Fruit fly (Drosophila melanogaster) whole organism, embryonic: ENCODE results near the gene CG44838.

Experiments
- BEAF-32 ChIP-seq: fragments of 200-800 bp; sonication (Bioruptor generic); optimal IDR thresholded peaks from 3 replicates; lab custom pipeline; 2017; ENCODE audit warnings: missing biosample characterization, missing genetic modification characterization, mild to moderate bottlenecking, moderate library complexity, missing genetic modification reagents
- Blimp-1 ChIP-seq: fragments of 200-800 bp; sonication (Bioruptor generic); optimal IDR thresholded peaks from 3 replicates; lab custom pipeline; 2018; ENCODE audit warnings: missing biosample characterization, missing genetic modification characterization, mild to moderate bottlenecking, moderate library complexity, missing genetic modification reagents
- BtbVII ChIP-seq: fragments of 200-800 bp; sonication (Bioruptor generic); optimal IDR thresholded peaks from 3 replicates; lab custom pipeline; 2017; ENCODE audit warnings: missing biosample characterization, mild to moderate bottlenecking, missing genetic modification characterization
- CG10321 ChIP-seq: fragments of 200-800 bp; sonication (Bioruptor generic); IDR thresholded peaks from 2 replicates; pipeline ENCODE4 v1.3.6; 2022; ENCODE audit warnings: missing biosample characterization, missing genetic modification characterization
- CG10654 ChIP-seq: fragments of 200-800 bp; sonication (Bioruptor generic); optimal IDR thresholded peaks from 2 replicates; lab custom pipeline; 2016; ENCODE audit warnings: missing biosample characterization, missing genetic modification characterization
- CG11504 ChIP-seq: fragments of 200-800 bp; sonication (Bioruptor generic); optimal IDR thresholded peaks from 3 replicates; lab custom pipeline; 2019; ENCODE audit warnings: missing biosample characterization, mild to moderate bottlenecking, missing genetic modification characterization, moderate library complexity
- CG11560 ChIP-seq: fragments of 200-800 bp; sonication (Bioruptor generic); IDR thresholded peaks from 3 replicates; pipeline ENCODE4 v1.3.6; 2022; ENCODE audit warnings: missing biosample characterization, missing genetic modification characterization
- CG12155 ChIP-seq: fragments of 200-800 bp; sonication (Bioruptor generic); optimal IDR thresholded peaks from 3 replicates; lab custom pipeline; 2016; ENCODE audit warnings: missing biosample characterization, missing genetic modification characterization
- CG15601 ChIP-seq: fragments of 200-800 bp; sonication (Bioruptor generic); optimal IDR thresholded peaks from 3 replicates; lab custom pipeline; 2019; ENCODE audit warnings: missing biosample characterization, mild to moderate bottlenecking, missing genetic modification characterization, moderate library complexity
- CG16863 ChIP-seq: fragments of 200-800 bp; sonication (Bioruptor generic); optimal IDR thresholded peaks from 3 replicates; lab custom pipeline; 2016; ENCODE audit warnings: missing biosample characterization, missing genetic modification characterization
- CG17912 ChIP-seq: fragments of 200-800 bp; sonication (Bioruptor generic); optimal IDR thresholded peaks from 2 replicates; lab custom pipeline; 2018; ENCODE audit warnings: missing biosample characterization, mild to moderate bottlenecking, missing genetic modification characterization
- CG31388 ChIP-seq: fragments of 200-800 bp; sonication (Bioruptor generic); optimal IDR thresholded peaks from 2 replicates; lab custom pipeline; 2016; ENCODE audit warnings: missing biosample characterization, missing genetic modification characterization
- CG32772 ChIP-seq: fragments of 200-800 bp; sonication (Bioruptor generic); IDR thresholded peaks from 2 replicates; pipeline ENCODE4 v1.3.6; 2022; ENCODE audit warnings: missing biosample characterization, missing genetic modification characterization
- CG33557 ChIP-seq: fragments of 200-800 bp; sonication (Bioruptor generic); optimal IDR thresholded peaks from 2 replicates; lab custom pipeline; 2019; ENCODE audit warnings: missing biosample characterization, mild to moderate bottlenecking, missing genetic modification characterization, moderate library complexity
- CG3407 ChIP-seq: fragments of 200-800 bp; sonication (Bioruptor generic); optimal IDR thresholded peaks from 2 replicates; lab custom pipeline; 2018; ENCODE audit warnings: missing biosample characterization, mild to moderate bottlenecking, missing genetic modification characterization
- CG4282 ChIP-seq: fragments of 200-800 bp; sonication (Bioruptor generic); optimal IDR thresholded peaks from 2 replicates; lab custom pipeline; 2016; ENCODE audit warnings: missing biosample characterization, missing genetic modification characterization
- CG5180 ChIP-seq: fragments of 200-800 bp; sonication (Bioruptor generic); optimal IDR thresholded peaks from 3 replicates; lab custom pipeline; 2017; ENCODE audit warnings: missing biosample characterization, missing genetic modification characterization, mild to moderate bottlenecking, moderate library complexity, missing genetic modification reagents
- CG7357 ChIP-seq: fragments of 200-800 bp; sonication (Bioruptor generic); IDR thresholded peaks from 3 replicates; pipeline ENCODE4 v1.3.6; 2022; ENCODE audit warnings: missing biosample characterization, missing genetic modification characterization
- CG8388 ChIP-seq: fragments of 200-800 bp; sonication (Bioruptor generic); optimal IDR thresholded peaks from 2 replicates; lab custom pipeline; 2019; ENCODE audit warnings: missing biosample characterization, mild to moderate bottlenecking, missing genetic modification characterization, moderate library complexity
- CG9727 ChIP-seq: fragments of 200-800 bp; sonication (Bioruptor generic); optimal IDR thresholded peaks from 3 replicates; lab custom pipeline; 2017; ENCODE audit warnings: missing biosample characterization, mild to moderate bottlenecking, missing genetic modification characterization
- CTCF ChIP-seq: fragments of 200-800 bp; sonication (Bioruptor generic); optimal IDR thresholded peaks from 2 replicates; lab custom pipeline; 2017; ENCODE audit warnings: missing biosample characterization, mild to moderate bottlenecking, missing genetic modification characterization, moderate library complexity
- D ChIP-seq, 2 experiments: fragments of 200-800 bp in 1 of 2; fragments of >200 bp in 1 of 2; sonication (Bioruptor generic) in 1 of 2; optimal IDR thresholded peaks; 2 replicates in 1 of 2; 3 replicates in 1 of 2; lab custom pipeline; 2017; ENCODE audit warnings: mild to moderate bottlenecking in 1 of 2, missing biosample characterization in 1 of 2, missing genetic modification characterization in 1 of 2, missing genetic modification reagents in 1 of 2
- Deaf1 ChIP-seq: fragments of 200-800 bp; optimal IDR thresholded peaks from 3 replicates; lab custom pipeline; 2019; ENCODE audit warnings: missing biosample characterization, mild to moderate bottlenecking, missing genetic modification characterization, moderate library complexity
- Eip74EF ChIP-seq, 2 experiments: fragments of 200-800 bp in 1 of 2; fragments of >200 bp in 1 of 2; sonication (Bioruptor generic) in 1 of 2; optimal IDR thresholded peaks; 2 replicates each; lab custom pipeline; 2017 to 2019; ENCODE audit warnings: missing biosample characterization in 2 of 2, missing genetic modification characterization in 2 of 2, mild to moderate bottlenecking in 1 of 2, moderate library complexity in 1 of 2
- HmgD ChIP-seq: fragments of 200-800 bp; sonication (Bioruptor generic); optimal IDR thresholded peaks from 3 replicates; lab custom pipeline; 2016; ENCODE audit warnings: missing biosample characterization, missing genetic modification characterization
- Meics ChIP-seq: fragments of 200-800 bp; sonication (Bioruptor generic); optimal IDR thresholded peaks from 2 replicates; lab custom pipeline; 2017; ENCODE audit warnings: missing biosample characterization, mild to moderate bottlenecking, missing genetic modification characterization
- NK7.1 ChIP-seq: fragments of 200-800 bp; sonication (Bioruptor generic); optimal IDR thresholded peaks from 3 replicates; lab custom pipeline; 2016; ENCODE audit warnings: missing biosample characterization, missing genetic modification characterization
- Optix ChIP-seq: fragments of 200-800 bp; sonication (Bioruptor generic); IDR thresholded peaks from 3 replicates; pipeline ENCODE4 v1.3.6; 2022; ENCODE audit warnings: missing biosample characterization, missing genetic modification characterization
- Tbp ChIP-seq: fragments of >200 bp; optimal IDR thresholded peaks from 2 replicates; lab custom pipeline; 2018; ENCODE audit warnings: missing biosample characterization, missing genetic modification characterization
- aop ChIP-seq: fragments of 200-800 bp; sonication (Bioruptor generic); IDR thresholded peaks from 2 replicates; pipeline ENCODE4 v1.3.6; 2022; ENCODE audit warnings: missing biosample characterization, missing genetic modification characterization
- ase ChIP-seq: fragments of 200-800 bp; sonication (Bioruptor generic); IDR thresholded peaks from 3 replicates; pipeline ENCODE4 v1.3.6; 2022; ENCODE audit warnings: missing biosample characterization, missing genetic modification characterization
- crol ChIP-seq: fragments of 200-800 bp; sonication (Bioruptor generic); IDR thresholded peaks from 2 replicates; pipeline ENCODE4 v1.3.6; 2022; ENCODE audit warnings: missing biosample characterization, missing genetic modification characterization
- gsb-n ChIP-seq: fragments of 200-800 bp; sonication (Bioruptor generic); optimal IDR thresholded peaks from 3 replicates; lab custom pipeline; 2018; ENCODE audit warnings: missing biosample characterization, mild to moderate bottlenecking, missing genetic modification characterization
- ind ChIP-seq: fragments of 200-800 bp; sonication (Bioruptor generic); optimal IDR thresholded peaks from 3 replicates; lab custom pipeline; 2016; ENCODE audit warnings: missing biosample characterization, missing genetic modification characterization
- jumu ChIP-seq: fragments of 200-800 bp; sonication (Bioruptor generic); optimal IDR thresholded peaks from 3 replicates; lab custom pipeline; 2016; ENCODE audit warnings: missing biosample characterization, missing genetic modification characterization
- luna ChIP-seq: fragments of 200-800 bp; sonication (Bioruptor generic); optimal IDR thresholded peaks from 2 replicates; lab custom pipeline; 2016; ENCODE audit warnings: missing biosample characterization, missing genetic modification characterization
- mld ChIP-seq: fragments of 200-800 bp; sonication (Bioruptor generic); IDR thresholded peaks from 3 replicates; pipeline ENCODE4 v1.3.6; 2022; ENCODE audit warnings: missing biosample characterization, missing genetic modification characterization; ENCODE audit not compliant: partially characterized antibody
- nau ChIP-seq: fragments of 200-800 bp; sonication (Bioruptor generic); optimal IDR thresholded peaks from 3 replicates; lab custom pipeline; 2017; ENCODE audit warnings: missing biosample characterization, mild to moderate bottlenecking, missing genetic modification characterization, missing genetic modification reagents
- nom ChIP-seq: fragments of 200-800 bp; sonication (Bioruptor generic); optimal IDR thresholded peaks from 2 replicates; lab custom pipeline; 2017; ENCODE audit warnings: missing biosample characterization, missing genetic modification characterization, mild to moderate bottlenecking, moderate library complexity, missing genetic modification reagents
- oc ChIP-seq: fragments of 200-800 bp; sonication (Bioruptor generic); optimal IDR thresholded peaks from 2 replicates; lab custom pipeline; 2018; ENCODE audit warnings: missing biosample characterization, mild to moderate bottlenecking, missing genetic modification characterization, moderate library complexity
- odd ChIP-seq: fragments of 200-800 bp; sonication (Bioruptor generic); optimal IDR thresholded peaks from 2 replicates; lab custom pipeline; 2017; ENCODE audit warnings: missing biosample characterization, mild to moderate bottlenecking, missing genetic modification characterization
- p53 ChIP-seq: fragments of 200-800 bp; sonication (Bioruptor generic); optimal IDR thresholded peaks from 2 replicates; lab custom pipeline; 2016; ENCODE audit warnings: missing biosample characterization, missing genetic modification characterization
- peb ChIP-seq: fragments of 200-800 bp; sonication (Bioruptor generic); IDR thresholded peaks from 2 replicates; pipeline ENCODE4 v1.3.6; 2022; ENCODE audit warnings: missing biosample characterization, missing genetic modification characterization
- ranshi ChIP-seq: fragments of 200-800 bp; sonication (Bioruptor generic); IDR thresholded peaks from 2 replicates; pipeline ENCODE4 v1.3.6; 2022; ENCODE audit warnings: missing biosample characterization, missing genetic modification characterization
- repo ChIP-seq: fragments of 200-800 bp; sonication (Bioruptor generic); optimal IDR thresholded peaks from 2 replicates; lab custom pipeline; 2016; ENCODE audit warnings: missing biosample characterization, missing genetic modification characterization
- row ChIP-seq: fragments of 200-800 bp; sonication (Bioruptor generic); IDR thresholded peaks from 3 replicates; pipeline ENCODE4 v1.3.6; 2022; ENCODE audit warnings: missing biosample characterization, missing genetic modification characterization
- scrt ChIP-seq: fragments of 200-800 bp; sonication (Bioruptor generic); optimal IDR thresholded peaks from 2 replicates; lab custom pipeline; 2018; ENCODE audit warnings: missing biosample characterization, mild to moderate bottlenecking, missing genetic modification characterization, moderate library complexity
- tgo ChIP-seq: fragments of 200-800 bp; sonication (Bioruptor generic); IDR thresholded peaks from 3 replicates; pipeline ENCODE4 v1.3.6; 2022; ENCODE audit warnings: missing biosample characterization, missing genetic modification characterization
- vnd ChIP-seq: fragments of 200-800 bp; sonication (Bioruptor generic); IDR thresholded peaks from 3 replicates; pipeline ENCODE4 v1.3.6; 2022; ENCODE audit warnings: missing biosample characterization, missing genetic modification characterization; ENCODE audit not compliant: partially characterized antibody
- zen ChIP-seq: fragments of 200-800 bp; sonication (Bioruptor generic); optimal IDR thresholded peaks from 3 replicates; lab custom pipeline; 2018; ENCODE audit warnings: missing biosample characterization, mild to moderate bottlenecking, missing genetic modification characterization, moderate library complexity

CG44838 gene

dm6 chr3L:9505007-9505712, 44.3 kb downstream of the CG44838 start, which contains the start of gene path (continued):
- TF ChIP-seq odd (GFP tag; lab: Kevin White, UChicago) (no peak), CG11560 (tag; lab: Robert Waterston, UW) (no peak), tgo (peak; percentile 42), Blimp-1 (peak; percentile 66), CG32772 (GFP tag; lab: Robert Waterston, UW) (no peak), BtbVII (GFP tag; lab: Kevin White, UChicago) (peak; percentile 39), D (optimal IDR thresholded peaks at IDR 0.05; lab: Kevin White, UChicago) (no peak), D (GFP tag; optimal IDR thresholded peaks at IDR 0.05; lab: Kevin White, UChicago) (peak; percentile 36), ase (no peak), oc (tag; lab: Kevin White, UChicago) (peak; percentile 6), CG17912 (GFP tag; lab: Kevin White, UChicago) (peak; percentile 49), CG10654 (GFP tag; lab: Kevin White, UChicago) (peak; percentile 29), CG31388 (GFP tag; lab: Kevin White, UChicago) (no peak), CG16863 (GFP tag; lab: Kevin White, UChicago) (no peak), nau (GFP tag; lab: Kevin White, UChicago) (peak; percentile 19), NK7.1 (GFP tag; lab: Kevin White, UChicago) (no peak), BEAF-32 (no peak), zen (tag; lab: Kevin White, UChicago) (no peak), repo (GFP tag; lab: Kevin White, UChicago) (no peak), gsb-n (tag; lab: Kevin White, UChicago) (no peak), CG10321 (0 out of 2 replicates have a peak, but pooled peaks have one; percentile 6), nom (peak; percentile 19), jumu (GFP tag; lab: Kevin White, UChicago) (no peak), CG7357 (no peak), Optix (GFP tag; lab: Robert Waterston, UW) (no peak), Eip74EF (GFP tag; optimal IDR thresholded peaks at IDR 0.05; lab: Kevin White, UChicago) (no peak), CG5180 (GFP tag; lab: Kevin White, UChicago) (peak; percentile 19), CG3407 (GFP tag; lab: Kevin White, UChicago) (no peak), CG33557 (GFP tag; lab: Kevin White, UChicago) (no peak), Tbp (GFP tag; lab: Kevin White, UChicago) (no peak), Meics (GFP tag; lab: Kevin White, UChicago) (peak; percentile 66), vnd (GFP tag; lab: Robert Waterston, UW) (no peak), ranshi (GFP tag; lab: Robert Waterston, UW) (peak; percentile 19; the same call in 1 of the 2 replicates), crol (GFP tag; lab: Robert Waterston, UW) (no peak), ind (GFP tag; lab: Kevin White, UChicago) (peak; percentile 15), Deaf1 (tag; lab: Kevin White, UChicago) (peak; percentile 47), CG8388 (GFP tag; lab: Kevin White, UChicago) (peak; percentile 58), scrt (GFP tag; lab: Kevin White, UChicago) (peak; percentile 45), luna (GFP tag; lab: Kevin White, UChicago) (no peak), mld (GFP tag; lab: Robert Waterston, UW) (no peak), CG15601 (tag; lab: Kevin White, UChicago) (peak; percentile 28), CG11504 (tag; lab: Kevin White, UChicago) (peak; percentile 71), CG9727 (GFP tag; lab: Kevin White, UChicago) (peak; percentile 64), HmgD (GFP tag; lab: Kevin White, UChicago) (no peak), p53 (GFP tag; lab: Kevin White, UChicago) (no peak), CG12155 (GFP tag; lab: Kevin White, UChicago) (no peak), row (peak; percentile 60), aop (GFP tag; lab: Robert Waterston, UW) (no peak), CG4282 (GFP tag; lab: Kevin White, UChicago) (peak; percentile 38), CTCF (GFP tag; lab: Kevin White, UChicago) (no peak), peb (GFP tag; lab: Robert Waterston, UW) (no peak)
